Worm (Caenorhabditis elegans) whole organism, L2 larva: ENCODE results near the gene txdc-9.

Source experiments
- C34F6.9 ChIP-seq: fragments of 150-350 bp; optimal IDR thresholded peaks from 2 replicates; lab custom pipeline; 2014; ENCODE audit warnings: missing biosample characterization, missing genetic modification characterization
- F13H6.1 ChIP-seq: sonication (generic microtip); optimal IDR thresholded peaks from 2 replicates; lab custom pipeline; 2016; ENCODE audit warnings: missing genetic modification characterization, missing compliant biosample characterization
- Y55F3AM.14 ChIP-seq: fragments of 200-800 bp; sonication (Bioruptor generic); optimal IDR thresholded peaks from 2 replicates; lab custom pipeline; 2018; ENCODE audit warnings: mild to moderate bottlenecking, missing genetic modification characterization, missing compliant biosample characterization
- alr-1 ChIP-seq: fragments of 150-350 bp; optimal IDR thresholded peaks from 2 replicates; lab custom pipeline; 2014; ENCODE audit warnings: missing biosample characterization, missing genetic modification characterization
- aly-2 ChIP-seq: fragments of 150-350 bp; optimal IDR thresholded peaks from 2 replicates; lab custom pipeline; 2014; ENCODE audit warnings: missing biosample characterization, missing genetic modification characterization
- ama-1 ChIP-seq: fragments of 150-350 bp; optimal IDR thresholded peaks from 2 replicates; lab custom pipeline; 2018; ENCODE audit warnings: inconsistent platforms
- ceh-16 ChIP-seq: fragments of 150-350 bp; optimal IDR thresholded peaks from 2 replicates; lab custom pipeline; 2014; ENCODE audit warnings: missing biosample characterization, missing genetic modification characterization
- ceh-82 ChIP-seq: fragments of 150-350 bp; optimal IDR thresholded peaks from 2 replicates; lab custom pipeline; 2014; ENCODE audit warnings: missing biosample characterization, missing genetic modification characterization
- crh-2 ChIP-seq: sonication (generic microtip); optimal IDR thresholded peaks from 2 replicates; lab custom pipeline; 2017; ENCODE audit warnings: missing biosample characterization, missing genetic modification characterization
- dmd-4 ChIP-seq: sonication (generic microtip); optimal IDR thresholded peaks from 2 replicates; lab custom pipeline; 2017; ENCODE audit warnings: missing biosample characterization, missing genetic modification characterization
- egl-27 ChIP-seq: sonication (generic microtip); optimal IDR thresholded peaks from 3 replicates; lab custom pipeline; 2017; ENCODE audit warnings: missing biosample characterization, missing genetic modification reagents, missing genetic modification characterization
- elt-1 ChIP-seq: fragments of 150-350 bp; optimal IDR thresholded peaks from 2 replicates; lab custom pipeline; 2014; ENCODE audit warnings: missing biosample characterization, missing genetic modification characterization
- elt-3 ChIP-seq: sonication (generic microtip); optimal IDR thresholded peaks from 2 replicates; lab custom pipeline; 2017; ENCODE audit warnings: missing biosample characterization, missing genetic modification characterization
- fos-1 ChIP-seq: fragments of 150-350 bp; optimal IDR thresholded peaks from 2 replicates; lab custom pipeline; 2014; ENCODE audit warnings: missing biosample characterization, missing genetic modification characterization
- gmeb-1 ChIP-seq: fragments of 150-350 bp; optimal IDR thresholded peaks from 2 replicates; lab custom pipeline; 2014; ENCODE audit warnings: missing biosample characterization, missing genetic modification characterization
- lin-11 ChIP-seq: fragments of 150-350 bp; sonication (generic microtip); optimal IDR thresholded peaks from 2 replicates; lab custom pipeline; 2014; ENCODE audit warnings: missing biosample characterization, missing genetic modification characterization, inconsistent platforms, mixed read lengths
- lin-13 ChIP-seq: fragments of 150-350 bp; optimal IDR thresholded peaks from 2 replicates; lab custom pipeline; 2014; ENCODE audit warnings: missing biosample characterization, missing genetic modification reagents, missing genetic modification characterization
- lin-39 ChIP-seq: fragments of 150-350 bp; optimal IDR thresholded peaks from 2 replicates; lab custom pipeline; 2014; ENCODE audit warnings: missing biosample characterization, missing genetic modification reagents, missing genetic modification characterization
- lsy-2 ChIP-seq, 2 experiments: fragments of 150-350 bp in 1 of 2; sonication (generic microtip) in 1 of 2; optimal IDR thresholded peaks; 2 replicates each; lab custom pipeline; 2014 to 2017; ENCODE audit warnings: missing biosample characterization in 2 of 2, missing genetic modification characterization in 2 of 2
- mab-5 ChIP-seq: fragments of 150-350 bp; optimal IDR thresholded peaks from 2 replicates; lab custom pipeline; 2014; ENCODE audit warnings: missing biosample characterization, missing genetic modification characterization
- mbf-1 ChIP-seq: sonication (generic microtip); optimal IDR thresholded peaks from 2 replicates; lab custom pipeline; 2017; ENCODE audit warnings: missing biosample characterization, missing genetic modification characterization
- mdl-1 ChIP-seq, 2 experiments: fragments of 150-350 bp in 1 of 2; sonication (generic microtip) in 1 of 2; optimal IDR thresholded peaks; 2 replicates each; lab custom pipeline; 2017; ENCODE audit warnings: missing biosample characterization in 2 of 2, missing genetic modification characterization in 2 of 2
- nhr-10 ChIP-seq: sonication (generic microtip); optimal IDR thresholded peaks from 2 replicates; lab custom pipeline; 2017; ENCODE audit warnings: missing biosample characterization, missing genetic modification characterization
- nhr-11 ChIP-seq: fragments of 150-350 bp; optimal IDR thresholded peaks from 2 replicates; lab custom pipeline; 2014; ENCODE audit warnings: missing biosample characterization, missing genetic modification characterization
- nhr-129 ChIP-seq: fragments of 150-350 bp; optimal IDR thresholded peaks from 2 replicates; lab custom pipeline; 2014; ENCODE audit warnings: missing biosample characterization, missing genetic modification characterization
- nhr-23 ChIP-seq: fragments of 150-350 bp; optimal IDR thresholded peaks from 2 replicates; lab custom pipeline; 2014; ENCODE audit warnings: missing biosample characterization, missing genetic modification reagents, missing genetic modification characterization
- nhr-237 ChIP-seq: fragments of 150-350 bp; optimal IDR thresholded peaks from 2 replicates; lab custom pipeline; 2014; ENCODE audit warnings: missing biosample characterization, missing genetic modification characterization
- nhr-25 ChIP-seq: fragments of 150-350 bp; sonication (generic microtip); optimal IDR thresholded peaks from 3 replicates; lab custom pipeline; 2014; ENCODE audit warnings: missing biosample characterization, missing genetic modification characterization
- nhr-6 ChIP-seq: fragments of 150-350 bp; optimal IDR thresholded peaks from 2 replicates; lab custom pipeline; 2014; ENCODE audit warnings: missing biosample characterization, missing genetic modification characterization
- nhr-77 ChIP-seq: fragments of 150-350 bp; optimal IDR thresholded peaks from 2 replicates; lab custom pipeline; 2014; ENCODE audit warnings: missing biosample characterization, missing genetic modification characterization
- peb-1 ChIP-seq: fragments of 150-350 bp; optimal IDR thresholded peaks from 2 replicates; lab custom pipeline; 2014; ENCODE audit warnings: missing biosample characterization, missing genetic modification characterization
- sem-4 ChIP-seq: fragments of 150-350 bp; optimal IDR thresholded peaks from 2 replicates; lab custom pipeline; 2014; ENCODE audit warnings: missing biosample characterization, missing genetic modification reagents, missing genetic modification characterization
- skn-1 ChIP-seq: sonication (generic microtip); optimal IDR thresholded peaks from 2 replicates; lab custom pipeline; 2017; ENCODE audit warnings: missing biosample characterization, missing genetic modification characterization
- sma-3 ChIP-seq: sonication (generic microtip); optimal IDR thresholded peaks from 2 replicates; lab custom pipeline; 2016; ENCODE audit warnings: missing genetic modification reagents, missing genetic modification characterization, missing compliant biosample characterization
- sma-9 ChIP-seq, 2 experiments: fragments of 150-350 bp in 1 of 2; sonication (generic microtip) in 1 of 2; optimal IDR thresholded peaks; 2 replicates each; lab custom pipeline; 2014 to 2016; ENCODE audit warnings: missing genetic modification characterization in 2 of 2, mild to moderate bottlenecking in 1 of 2, missing biosample characterization in 1 of 2, missing compliant biosample characterization in 1 of 2, missing genetic modification reagents in 1 of 2, moderate library complexity in 1 of 2
- snpc-4 ChIP-seq: fragments of 150-350 bp; optimal IDR thresholded peaks from 2 replicates; lab custom pipeline; 2014; ENCODE audit warnings: missing biosample characterization, missing genetic modification characterization
- unc-39 ChIP-seq: fragments of 150-350 bp; optimal IDR thresholded peaks from 2 replicates; lab custom pipeline; 2014; ENCODE audit warnings: missing biosample characterization, missing genetic modification characterization
- unc-55 ChIP-seq: fragments of 150-350 bp; sonication (generic microtip); optimal IDR thresholded peaks from 3 replicates; lab custom pipeline; 2014; ENCODE audit warnings: missing biosample characterization, missing genetic modification reagents, missing genetic modification characterization
- unc-62 ChIP-seq: fragments of 150-350 bp; optimal IDR thresholded peaks from 2 replicates; lab custom pipeline; 2014; ENCODE audit warnings: missing biosample characterization, missing genetic modification reagents, missing genetic modification characterization
- zag-1 ChIP-seq: fragments of 150-350 bp; optimal IDR thresholded peaks from 2 replicates; lab custom pipeline; 2014; ENCODE audit warnings: missing biosample characterization, missing genetic modification characterization
- ztf-1 ChIP-seq: fragments of 200-800 bp; sonication (Bioruptor generic); conservative IDR thresholded peaks from 2 replicates; pipeline ENCODE4 v1.3.6; 2022; ENCODE audit warnings: missing genetic modification characterization, missing compliant biosample characterization
- ztf-11 ChIP-seq: sonication (generic microtip); optimal IDR thresholded peaks from 2 replicates; lab custom pipeline; 2017; ENCODE audit warnings: missing biosample characterization, missing genetic modification characterization

The txdc-9 gene

DNA sequence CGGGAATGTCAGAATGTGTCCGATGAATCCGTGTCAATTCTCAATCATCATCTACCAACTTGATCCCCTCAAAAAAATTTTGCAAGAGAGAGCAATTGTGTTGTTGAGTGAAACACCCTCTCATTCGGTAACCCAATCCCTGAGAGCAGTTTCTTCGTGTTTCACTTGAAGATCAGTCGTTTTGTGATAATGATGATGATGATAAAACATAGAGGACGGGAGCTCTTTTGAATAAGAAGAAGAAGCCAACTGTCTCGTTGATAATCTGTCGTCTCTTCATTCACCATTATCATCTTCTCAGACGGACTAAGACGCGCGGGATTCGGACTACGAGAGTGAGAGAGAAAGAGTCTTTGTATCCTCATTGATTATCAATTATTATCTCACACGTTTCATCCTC lies 26.9 kb upstream of the txdc-9 start (continued):
- TF ChIP-seq sma-3 (GFP tag; lab: Kevin White, UChicago): no peak
- no peak for TF ChIP-seq ceh-16 (tag; lab: Kevin White, UChicago)
- no peak for TF ChIP-seq lin-11 (tag; lab: Kevin White, UChicago)
- no peak for TF ChIP-seq nhr-6 (tag; lab: Kevin White, UChicago)
- no peak for TF ChIP-seq mbf-1

DNA sequence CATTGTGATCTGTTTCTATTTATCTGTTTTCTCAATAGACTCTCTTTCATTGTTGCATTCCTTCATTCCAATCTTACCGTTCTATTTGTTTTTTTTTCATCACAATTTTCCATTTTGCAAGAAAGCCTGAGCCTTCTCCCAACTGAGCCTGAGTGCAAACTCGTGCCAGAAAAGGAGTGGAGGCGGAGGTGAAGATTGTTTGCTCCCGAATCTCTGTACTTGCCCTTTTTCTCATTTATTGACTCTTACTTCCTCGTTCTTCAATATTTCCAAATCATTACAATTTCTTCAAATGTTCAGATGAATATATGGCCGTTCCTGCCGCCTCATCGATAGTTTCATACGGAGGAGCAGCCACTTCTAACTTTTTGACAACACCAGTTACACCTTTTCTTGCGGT lies 25.1 kb upstream of the txdc-9 start, which contains the start of gene let-756:
Gene let-756, plus strand, starts transcription at position 301 of the 400 bp plus-strand sequence.
- TF ChIP-seq peb-1 (tag; lab: Kevin White, UChicago) (no peak), zag-1 (no peak), lsy-2 (tag; optimal IDR thresholded peaks at IDR 0.05; lab: Kevin White, UChicago) (no peak), snpc-4 (tag; lab: Kevin White, UChicago) (no peak), skn-1 (no peak), lin-39 (tag; lab: Kevin White, UChicago) (no peak), egl-27 (tag; lab: Kevin White, UChicago) (no peak), elt-1 (tag; lab: Kevin White, UChicago) (no peak), unc-55 (no peak), nhr-10 (tag; lab: Kevin White, UChicago) (no peak), lin-11 (tag; lab: Kevin White, UChicago) (no peak), nhr-237 (tag; lab: Kevin White, UChicago) (no peak), nhr-129 (tag; lab: Kevin White, UChicago) (no peak), mdl-1 (tag; optimal IDR thresholded peaks at IDR 0.05; lab: Kevin White, UChicago) (no peak), sem-4 (no peak)

- TF ChIP-seq alr-1 (tag; lab: Kevin White, UChicago) (no peak), nhr-6 (tag; lab: Kevin White, UChicago) (no peak), F13H6.1 (tag; lab: Kevin White, UChicago) (no peak), peb-1 (tag; lab: Kevin White, UChicago) (no peak), sem-4 (no peak), snpc-4 (tag; lab: Kevin White, UChicago) (no peak), aly-2 (tag; lab: Kevin White, UChicago) (no peak), lin-39 (tag; lab: Kevin White, UChicago) (no peak), mbf-1 (no peak), nhr-77 (tag; lab: Kevin White, UChicago) (no peak), crh-2 (tag; lab: Kevin White, UChicago) (peak; percentile 39), skn-1 (no peak), elt-1 (tag; lab: Kevin White, UChicago) (no peak), ztf-11 (tag; lab: Kevin White, UChicago) (no peak), sma-9 (GFP tag; optimal IDR thresholded peaks at IDR 0.05; lab: Kevin White, UChicago) (peak; percentile 20), sma-9 (tag; optimal IDR thresholded peaks at IDR 0.05; lab: Kevin White, UChicago) (no peak), fos-1 (tag; lab: Kevin White, UChicago) (peak; percentile 3), C34F6.9 (tag; lab: Kevin White, UChicago) (no peak), mab-5 (tag; lab: Kevin White, UChicago) (no peak)
These were observed 20.5 kb upstream of the txdc-9 start for ce11 chrIII:6411430-6411829.

DNA sequence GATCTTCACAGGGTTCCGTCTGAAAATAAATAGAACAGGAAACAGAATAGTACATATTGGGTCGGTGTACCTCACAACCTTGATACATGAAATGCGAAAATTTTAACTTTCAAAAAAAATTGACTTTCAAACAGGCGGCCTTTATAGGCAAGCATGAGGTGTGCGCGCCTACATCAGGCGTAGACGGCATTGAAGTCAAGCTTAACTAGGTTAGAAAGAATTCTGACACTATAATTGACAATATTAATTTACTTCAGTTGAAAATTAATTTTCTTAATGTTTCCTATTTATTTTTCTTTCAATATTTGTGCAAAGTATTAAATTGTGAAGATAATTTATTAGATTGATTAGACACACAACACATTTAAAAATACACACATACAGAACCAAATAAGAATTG lies 20.1 kb upstream of the txdc-9 start, which contains the start of gene C05D11.5:
Gene C05D11.5, minus strand, starts transcription at position 101 of the 400 bp plus-strand sequence.
- TF ChIP-seq nhr-77 (tag; lab: Kevin White, UChicago) (no peak), gmeb-1 (tag; lab: Kevin White, UChicago) (no peak), nhr-6 (tag; lab: Kevin White, UChicago) (no peak), unc-62 (GFP tag; lab: Kevin White, UChicago) (no peak), egl-27 (tag; lab: Kevin White, UChicago) (no peak), elt-3 (tag; lab: Kevin White, UChicago) (no peak), nhr-11 (tag; lab: Kevin White, UChicago) (no peak)

ce11 chrIII:6415306-6415973 lies 16.5 kb upstream of the txdc-9 start, which contains the start of gene nas-4:
Gene nas-4 (minus strand): TSS chrIII:6415656.
- TF ChIP-seq peb-1 (tag; lab: Kevin White, UChicago) (no peak), ceh-16 (tag; lab: Kevin White, UChicago) (no peak), Y55F3AM.14 (GFP tag; lab: Kevin White, UChicago) (peak; percentile 35), gmeb-1 (tag; lab: Kevin White, UChicago) (no peak), alr-1 (tag; lab: Kevin White, UChicago) (no peak), nhr-10 (tag; lab: Kevin White, UChicago) (no peak), egl-27 (tag; lab: Kevin White, UChicago) (no peak), ama-1 (lab: Kevin White, UChicago) (peak; percentile 69), nhr-129 (tag; lab: Kevin White, UChicago) (no peak), ztf-1 (GFP tag; lab: Robert Waterston, UW) (no peak), mdl-1 (tag; optimal IDR thresholded peaks at IDR 0.05; lab: Kevin White, UChicago) (no peak), lin-11 (tag; lab: Kevin White, UChicago) (no peak), lin-13 (GFP tag; lab: Kevin White, UChicago) (peak; percentile 42), nhr-23 (tag; lab: Kevin White, UChicago) (no peak), sma-9 (GFP tag; optimal IDR thresholded peaks at IDR 0.05; lab: Kevin White, UChicago) (no peak), sma-9 (tag; optimal IDR thresholded peaks at IDR 0.05; lab: Kevin White, UChicago) (no peak), nhr-25 (peak; percentile 27), nhr-11 (tag; lab: Kevin White, UChicago) (no peak), dmd-4 (tag; lab: Kevin White, UChicago) (no peak), elt-3 (tag; lab: Kevin White, UChicago) (no peak), mab-5 (tag; lab: Kevin White, UChicago) (no peak), ceh-82 (tag; lab: Kevin White, UChicago) (no peak), unc-39 (no peak)
